Worm (Caenorhabditis elegans) whole organism, L4 larva: ENCODE data around the gene msi-1.

Source experiments
- R02D3.7 ChIP-seq: fragments of 150-350 bp; sonication (generic microtip); optimal IDR thresholded peaks from 3 replicates; lab custom pipeline; 2014; ENCODE audit warnings: missing biosample characterization, missing genetic modification characterization
- ceh-28 ChIP-seq: fragments of 150-350 bp; optimal IDR thresholded peaks from 2 replicates; lab custom pipeline; 2014; ENCODE audit warnings: missing biosample characterization, missing genetic modification reagents, missing genetic modification characterization
- ces-1 ChIP-seq: fragments of 150-350 bp; sonication (generic microtip); optimal IDR thresholded peaks from 4 replicates; lab custom pipeline; 2014; ENCODE audit warnings: missing biosample characterization, missing genetic modification reagents, missing genetic modification characterization
- nhr-10 ChIP-seq: fragments of 150-350 bp; optimal IDR thresholded peaks from 2 replicates; lab custom pipeline; 2014; ENCODE audit warnings: missing biosample characterization, missing genetic modification characterization
- nhr-11 ChIP-seq: fragments of 150-350 bp; optimal IDR thresholded peaks from 2 replicates; lab custom pipeline; 2014; ENCODE audit warnings: missing biosample characterization, missing genetic modification characterization
- nhr-28 ChIP-seq: fragments of 150-350 bp; optimal IDR thresholded peaks from 2 replicates; lab custom pipeline; 2014; ENCODE audit warnings: missing biosample characterization, missing genetic modification characterization
- nhr-41 ChIP-seq: fragments of 200-800 bp; sonication (Bioruptor generic); IDR thresholded peaks from 2 replicates; pipeline ENCODE4 v1.3.6; 2022; ENCODE audit warnings: missing genetic modification reagents, missing genetic modification characterization, missing compliant biosample characterization
- nhr-6 ChIP-seq: fragments of 150-350 bp; optimal IDR thresholded peaks from 2 replicates; lab custom pipeline; 2014; ENCODE audit warnings: missing biosample characterization, missing genetic modification characterization
- nhr-77 ChIP-seq: fragments of 150-350 bp; optimal IDR thresholded peaks from 2 replicates; lab custom pipeline; 2014; ENCODE audit warnings: missing biosample characterization, missing genetic modification characterization
- php-3 ChIP-seq: fragments of 200-800 bp; sonication (Bioruptor generic); IDR thresholded peaks from 2 replicates; pipeline ENCODE4 v1.3.6; 2022; ENCODE audit warnings: missing genetic modification reagents, missing genetic modification characterization, missing compliant biosample characterization
- snpc-4 ChIP-seq: fragments of 150-350 bp; optimal IDR thresholded peaks from 2 replicates; lab custom pipeline; 2014; ENCODE audit warnings: missing biosample characterization, missing genetic modification characterization
- unc-39 ChIP-seq: sonication (generic microtip); optimal IDR thresholded peaks from 2 replicates; lab custom pipeline; 2017; ENCODE audit warnings: missing biosample characterization, missing genetic modification characterization
- unc-62 ChIP-seq, 3 experiments: fragments of 150-350 bp in 1 of 3; sonication (generic microtip); optimal IDR thresholded peaks in 2 of 3; peaks in 1 of 3; 1 replicate in 1 of 3; 2 replicates in 2 of 3; lab custom pipeline; 2014 to 2017; ENCODE audit warnings: missing biosample characterization in 3 of 3, missing genetic modification characterization in 3 of 3, missing genetic modification reagents in 3 of 3, missing genotype in 1 of 3
- ztf-7 ChIP-seq: fragments of 150-350 bp; optimal IDR thresholded peaks from 2 replicates; lab custom pipeline; 2014; ENCODE audit warnings: missing biosample characterization, missing genetic modification characterization

ce11 chrIII:3957850-3958249 lies 18.3 kb downstream of the msi-1 start:
- no peak for TF ChIP-seq R02D3.7 (tag; lab: Kevin White, UChicago)
- TF ChIP-seq nhr-6 (tag; lab: Kevin White, UChicago) = no peak
- TF ChIP-seq snpc-4 (tag; lab: Kevin White, UChicago) = no peak
- TF ChIP-seq nhr-28 (tag; lab: Kevin White, UChicago) = no peak
- TF ChIP-seq ceh-28 (tag; lab: Kevin White, UChicago) = no peak
- no peak for TF ChIP-seq unc-39 (tag; lab: Kevin White, UChicago)
- no peak for TF ChIP-seq ces-1 (GFP tag; lab: Kevin White, UChicago)
- no peak for TF ChIP-seq unc-62 (GFP tag; optimal IDR thresholded peaks at IDR 0.05 in 1 of 2; lab: Kevin White, UChicago)
- TF ChIP-seq unc-62 (tag; optimal IDR thresholded peaks at IDR 0.05; lab: Kevin White, UChicago) = no peak
- no peak for TF ChIP-seq nhr-41 (GFP tag; lab: Robert Waterston, UW)
- no peak for TF ChIP-seq nhr-10 (tag; lab: Kevin White, UChicago)
- TF ChIP-seq ztf-7 (tag; lab: Kevin White, UChicago) = no peak
- TF ChIP-seq nhr-11 (tag; lab: Kevin White, UChicago) = no peak
- no peak for TF ChIP-seq nhr-77 (tag; lab: Kevin White, UChicago)
- TF ChIP-seq php-3 (GFP tag; lab: Robert Waterston, UW) = no peak
